Worm (Caenorhabditis elegans): ENCODE data around the gene F38B7.11.

The F38B7.11 gene

ce11 chrV:11536667-11537066 lies 10.2 kb upstream of the F38B7.11 start:
- no peak for TF ChIP-seq unc-120 (tag; optimal IDR thresholded peaks at IDR 0.05; ENCODE audit: poor library complexity, severe bottlenecking)
- peak; percentile 5 for TF ChIP-seq ces-1 (GFP tag; optimal IDR thresholded peaks at IDR 0.05)

DNA sequence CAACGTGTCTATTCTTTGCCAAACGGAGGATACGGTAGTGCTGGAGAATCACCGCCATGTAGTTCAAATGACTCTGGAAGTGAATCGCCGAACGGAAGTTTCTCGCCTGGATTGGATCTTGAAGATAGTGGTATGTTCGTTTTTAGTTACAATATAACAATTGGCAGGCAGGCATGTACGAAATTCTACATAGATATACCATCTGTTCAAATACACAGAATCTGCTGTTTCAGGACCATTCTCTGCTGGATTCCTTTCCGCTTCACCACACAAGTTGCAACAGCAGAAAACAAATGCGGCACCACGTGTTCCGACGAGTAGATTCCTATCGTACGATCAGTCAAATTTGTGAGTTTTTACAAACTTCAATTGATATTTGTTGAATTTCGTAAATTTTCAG lies 7.4 kb upstream of the F38B7.11 start:
- TF ChIP-seq unc-39 (tag; optimal IDR thresholded peaks at IDR 0.05), result no peak
- TF ChIP-seq lin-13 (tag; optimal IDR thresholded peaks at IDR 0.05), result no peak
- no peak for TF ChIP-seq nhr-12 (tag; optimal IDR thresholded peaks at IDR 0.05)
- no peak for TF ChIP-seq unc-120 (tag; optimal IDR thresholded peaks at IDR 0.05; ENCODE audit: poor library complexity, severe bottlenecking)
- TF ChIP-seq ceh-83 (GFP tag; optimal IDR thresholded peaks at IDR 0.05), result no peak
- no peak for TF ChIP-seq nhr-28 (tag; optimal IDR thresholded peaks at IDR 0.05)
- no peak for TF ChIP-seq nhr-2 (tag; optimal IDR thresholded peaks at IDR 0.05)
- no peak for TF ChIP-seq ceh-39 (tag; optimal IDR thresholded peaks at IDR 0.05)
- TF ChIP-seq M03D4.4 (tag; optimal IDR thresholded peaks at IDR 0.05), result no peak
- TF ChIP-seq sptf-1 (tag; optimal IDR thresholded peaks at IDR 0.05), result no peak
- TF ChIP-seq blmp-1 (tag; optimal IDR thresholded peaks at IDR 0.05), result no peak
- no peak for TF ChIP-seq snpc-4 (tag; optimal IDR thresholded peaks at IDR 0.05)
- no peak for TF ChIP-seq sem-2 (GFP tag; optimal IDR thresholded peaks at IDR 0.05)
- no peak for TF ChIP-seq flh-1 (GFP tag; optimal IDR thresholded peaks at IDR 0.05)
- TF ChIP-seq mls-2 (tag; optimal IDR thresholded peaks at IDR 0.05), result no peak
- no peak for TF ChIP-seq tbx-8 (GFP tag; optimal IDR thresholded peaks at IDR 0.05)
- TF ChIP-seq drap-1 (GFP tag; optimal IDR thresholded peaks at IDR 0.05), result no peak
- no peak for TF ChIP-seq ham-2 (GFP tag; optimal IDR thresholded peaks at IDR 0.05)
- no peak for TF ChIP-seq nhr-237 (tag; optimal IDR thresholded peaks at IDR 0.05)
- TF ChIP-seq hlh-1 (tag; optimal IDR thresholded peaks at IDR 0.05), result no peak

DNA sequence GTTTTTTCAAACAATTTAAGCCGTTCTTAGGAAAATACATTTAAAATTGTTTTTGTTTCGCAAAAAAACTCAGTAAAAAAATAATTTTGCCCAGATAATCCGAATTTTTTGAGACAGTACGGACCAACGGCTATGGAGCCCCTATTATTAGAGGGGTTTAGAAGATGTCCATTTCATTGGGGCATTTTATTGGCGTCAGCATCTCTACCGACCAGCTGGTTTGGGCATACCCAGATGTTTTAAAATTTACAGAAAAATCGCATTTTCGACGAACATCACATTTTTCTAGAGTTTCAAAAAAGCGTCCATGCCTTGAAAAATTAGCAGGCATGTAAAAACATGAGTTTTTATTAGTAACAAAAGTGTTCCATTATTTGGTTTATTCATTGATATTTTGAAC lies 5.6 kb upstream of the F38B7.11 start:
- no peak for TF ChIP-seq nhr-76 (tag; optimal IDR thresholded peaks at IDR 0.05)
- TF ChIP-seq unc-120 (tag; optimal IDR thresholded peaks at IDR 0.05; ENCODE audit: poor library complexity, severe bottlenecking), result peak; percentile 31

DNA sequence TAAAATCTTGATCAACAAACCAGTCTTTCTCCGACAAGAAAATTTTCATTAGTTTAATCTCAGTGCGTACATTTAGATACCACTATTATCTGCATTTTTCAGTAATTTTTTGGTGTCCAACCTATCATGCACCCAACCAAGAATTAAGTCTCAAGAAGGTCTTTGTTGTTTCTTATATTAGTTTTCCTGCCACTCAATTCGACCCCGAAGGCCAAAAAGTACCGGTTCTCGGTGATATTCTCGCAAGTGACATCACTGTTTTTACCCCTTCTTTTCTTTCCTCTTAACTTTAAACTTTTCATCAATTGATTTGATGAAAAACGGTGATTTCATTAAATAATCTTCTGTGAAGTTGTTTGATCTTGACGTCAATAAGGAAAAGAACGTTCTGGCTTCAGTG lies 3.3 kb upstream of the F38B7.11 start, which contains the start of gene F38B7.2:
Gene F38B7.2, plus strand, starts transcription at position 400 of the 400 bp plus-strand sequence.
- TF ChIP-seq mep-1 (tag; optimal IDR thresholded peaks at IDR 0.05) (no peak), pha-4 (tag; optimal IDR thresholded peaks at IDR 0.05) (no peak), nhr-28 (tag; optimal IDR thresholded peaks at IDR 0.05) (no peak), zip-8 (tag; optimal IDR thresholded peaks at IDR 0.05) (no peak), hlh-1 (tag; optimal IDR thresholded peaks at IDR 0.05) (no peak), bed-3 (GFP tag; optimal IDR thresholded peaks at IDR 0.05) (no peak), ces-1 (GFP tag; optimal IDR thresholded peaks at IDR 0.05) (no peak), nhr-76 (tag; optimal IDR thresholded peaks at IDR 0.05) (no peak), elt-3 (tag; optimal IDR thresholded peaks at IDR 0.05) (no peak), sem-2 (GFP tag; optimal IDR thresholded peaks at IDR 0.05) (no peak), drap-1 (GFP tag; optimal IDR thresholded peaks at IDR 0.05) (no peak), sptf-1 (tag; optimal IDR thresholded peaks at IDR 0.05) (no peak), unc-39 (tag; optimal IDR thresholded peaks at IDR 0.05) (no peak)

DNA sequence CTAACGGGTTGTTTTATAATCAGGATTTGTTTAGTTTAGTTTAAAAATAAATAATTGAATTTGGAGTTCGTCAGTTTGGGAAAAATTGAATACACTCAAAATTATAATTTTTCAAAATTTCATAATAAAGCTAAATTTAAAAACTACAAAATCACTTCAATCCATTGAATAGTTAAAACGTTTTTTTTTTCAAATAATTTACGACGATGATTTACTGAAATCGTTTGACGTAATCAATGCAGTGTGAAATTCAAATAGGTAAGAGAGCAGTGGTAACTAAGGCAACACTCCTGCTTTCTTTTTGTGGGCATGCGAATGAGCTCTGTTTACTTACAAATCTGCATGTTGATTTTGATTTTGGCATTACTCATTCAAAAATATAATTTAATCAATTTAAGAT lies 1.7 kb upstream of the F38B7.11 start, which contains the start of gene F38B7.10:
Gene F38B7.10, plus strand, starts transcription at position 301 of the 400 bp plus-strand sequence.
- no peak for TF ChIP-seq ceh-39 (tag; optimal IDR thresholded peaks at IDR 0.05)

ce11 chrV:11548914-11549406 lies 2.1 kb downstream of the F38B7.11 start, which contains the start of the genes F38B7.17 and F38B7.3:
Gene F38B7.17, minus strand, starts transcription at chrV:11548964.
Gene F38B7.3, plus strand, starts transcription at chrV:11549107.
- TF ChIP-seq elt-3 (tag; optimal IDR thresholded peaks at IDR 0.05) (no peak), unc-120 (tag; optimal IDR thresholded peaks at IDR 0.05; ENCODE audit: poor library complexity, severe bottlenecking) (peak; percentile 30), nhr-76 (tag; optimal IDR thresholded peaks at IDR 0.05) (no peak), lin-13 (tag; optimal IDR thresholded peaks at IDR 0.05) (no peak), ham-2 (GFP tag; optimal IDR thresholded peaks at IDR 0.05) (no peak), nhr-2 (tag; optimal IDR thresholded peaks at IDR 0.05) (no peak), nhr-12 (tag; optimal IDR thresholded peaks at IDR 0.05) (no peak), unc-62 (GFP tag; optimal IDR thresholded peaks at IDR 0.05) (peak; percentile 40), mls-2 (tag; optimal IDR thresholded peaks at IDR 0.05) (no peak), pha-4 (tag; optimal IDR thresholded peaks at IDR 0.05) (peak; percentile 50), blmp-1 (tag; optimal IDR thresholded peaks at IDR 0.05) (no peak), snpc-4 (tag; optimal IDR thresholded peaks at IDR 0.05) (no peak), elt-1 (tag; optimal IDR thresholded peaks at IDR 0.05; ENCODE audit: borderline replicate concordance, insufficient read depth) (no peak), ceh-43 (GFP tag; optimal IDR thresholded peaks at IDR 0.05) (no peak), unc-39 (tag; optimal IDR thresholded peaks at IDR 0.05) (no peak), sem-2 (GFP tag; optimal IDR thresholded peaks at IDR 0.05) (no peak), mep-1 (tag; optimal IDR thresholded peaks at IDR 0.05) (no peak), sptf-1 (tag; optimal IDR thresholded peaks at IDR 0.05) (no peak), hlh-1 (tag; optimal IDR thresholded peaks at IDR 0.05) (peak; percentile 49), lin-32 (GFP tag; optimal IDR thresholded peaks at IDR 0.05) (peak; percentile 11), M03D4.4 (tag; optimal IDR thresholded peaks at IDR 0.05) (no peak), bed-3 (GFP tag; optimal IDR thresholded peaks at IDR 0.05) (no peak), lsy-2 (tag; optimal IDR thresholded peaks at IDR 0.05) (peak; percentile 13), tbx-8 (GFP tag; optimal IDR thresholded peaks at IDR 0.05) (no peak), ceh-39 (tag; optimal IDR thresholded peaks at IDR 0.05) (no peak), ztf-11 (tag; optimal IDR thresholded peaks at IDR 0.05) (no peak), drap-1 (GFP tag; optimal IDR thresholded peaks at IDR 0.05) (no peak), flh-1 (GFP tag; optimal IDR thresholded peaks at IDR 0.05) (no peak), ces-1 (GFP tag; optimal IDR thresholded peaks at IDR 0.05) (peak; percentile 30), nhr-237 (tag; optimal IDR thresholded peaks at IDR 0.05) (no peak), ceh-83 (GFP tag; optimal IDR thresholded peaks at IDR 0.05) (no peak), cnd-1 (tag; optimal IDR thresholded peaks at IDR 0.05) (peak; percentile 84), mab-5 (tag; optimal IDR thresholded peaks at IDR 0.05) (no peak), zip-8 (tag; optimal IDR thresholded peaks at IDR 0.05) (no peak), nhr-28 (tag; optimal IDR thresholded peaks at IDR 0.05) (no peak)

Measured in whole organism, mixed stage, embryonic.